Fruit fly (Drosophila melanogaster): Measurements from ENCODE around the gene PyK.
A peak's percentile ranks its signal among the peaks of the same experiment; 100 is the strongest.

The PyK gene

dm6 chr3R:22367126-22368076, at the start of gene PyK, which contains the start of gene Polr3F (continued):
- peak; percentile 13 for TF ChIP-seq gsb-n (tag; optimal IDR thresholded peaks at IDR 0.05)
- no peak for TF ChIP-seq CG8765 (GFP tag; IDR thresholded peaks at IDR 0.05)
- no peak for TF ChIP-seq CG43689 (GFP tag; IDR thresholded peaks at IDR 0.05)
- TF ChIP-seq CG16779 (GFP tag; IDR thresholded peaks at IDR 0.05): no peak
- no peak for TF ChIP-seq CG7271 (tag; optimal IDR thresholded peaks at IDR 0.05)
- no peak for TF ChIP-seq ara (GFP tag; IDR thresholded peaks at IDR 0.05)
- peak; percentile 2 for TF ChIP-seq Deaf1 (tag; optimal IDR thresholded peaks at IDR 0.05)
- TF ChIP-seq gt (GFP tag; IDR thresholded peaks at IDR 0.05): no peak
- no peak for TF ChIP-seq gcm (GFP tag; optimal IDR thresholded peaks at IDR 0.05)
- TF ChIP-seq gem (tag; optimal IDR thresholded peaks at IDR 0.05): peak; percentile 59
- TF ChIP-seq CG34422 (GFP tag; IDR thresholded peaks at IDR 0.05): 0 out of 3 replicates have a peak, but pooled peaks have one; percentile 1
- TF ChIP-seq jing (GFP tag; optimal IDR thresholded peaks at IDR 0.05): no peak
- no peak for TF ChIP-seq bbx (GFP tag; IDR thresholded peaks at IDR 0.05; ENCODE audit: partially characterized antibody)
- TF ChIP-seq CG8290 (GFP tag; optimal IDR thresholded peaks at IDR 0.05): no peak
- peak in 1 of 2 experiments; percentile 40 for TF ChIP-seq CG8290 (tag; optimal IDR thresholded peaks at IDR 0.05)
- peak; percentile 93 for TF ChIP-seq CG14710 (tag; optimal IDR thresholded peaks at IDR 0.05)
- TF ChIP-seq NC2β (GFP tag; optimal IDR thresholded peaks at IDR 0.05): no peak
- no peak for TF ChIP-seq jigr1 (GFP tag; IDR thresholded peaks at IDR 0.05)
- peak; percentile 53 for TF ChIP-seq unpg (GFP tag; optimal IDR thresholded peaks at IDR 0.05)
- no peak for TF ChIP-seq CG5180 (GFP tag; optimal IDR thresholded peaks at IDR 0.05)
- 0 out of 2 replicates have a peak, but pooled peaks have one; percentile 15 for TF ChIP-seq unc-4 (GFP tag; IDR thresholded peaks at IDR 0.05; ENCODE audit: partially characterized antibody)
- no peak for TF ChIP-seq CG5245 (GFP tag; optimal IDR thresholded peaks at IDR 0.05)
- TF ChIP-seq Sox102F (GFP tag; optimal IDR thresholded peaks at IDR 0.05): peak; percentile 30
- no peak for TF ChIP-seq CrebB (tag; optimal IDR thresholded peaks at IDR 0.05)
- no peak for TF ChIP-seq cad (GFP tag; optimal IDR thresholded peaks at IDR 0.05)
- TF ChIP-seq CG15601 (tag; optimal IDR thresholded peaks at IDR 0.05): peak; percentile 40
- TF ChIP-seq CG7987 (GFP tag; optimal IDR thresholded peaks at IDR 0.05): no peak
- TF ChIP-seq Ets97D (GFP tag; optimal IDR thresholded peaks at IDR 0.05): peak; percentile 36
- TF ChIP-seq bcd (GFP tag; optimal IDR thresholded peaks at IDR 0.05): no peak
- TF ChIP-seq lmd (GFP tag; IDR thresholded peaks at IDR 0.05): no peak
- TF ChIP-seq kah (GFP tag; optimal IDR thresholded peaks at IDR 0.05): no peak
- TF ChIP-seq crc (GFP tag; optimal IDR thresholded peaks at IDR 0.05): no peak
- TF ChIP-seq YL-1 (GFP tag; optimal IDR thresholded peaks at IDR 0.05): peak; percentile 51
- TF ChIP-seq Hand (GFP tag; optimal IDR thresholded peaks at IDR 0.05): no peak
- TF ChIP-seq CG7786 (GFP tag; optimal IDR thresholded peaks at IDR 0.05): no peak
- TF ChIP-seq CG11085 (GFP tag; IDR thresholded peaks at IDR 0.05): no peak
- no peak for TF ChIP-seq gce (GFP tag; IDR thresholded peaks at IDR 0.05)
- TF ChIP-seq Sry-δ (GFP tag; optimal IDR thresholded peaks at IDR 0.05): no peak
- no peak for TF ChIP-seq disco-r (GFP tag; optimal IDR thresholded peaks at IDR 0.05)
- no peak for TF ChIP-seq sima (GFP tag; optimal IDR thresholded peaks at IDR 0.05)
- no peak for TF ChIP-seq CG4424 (GFP tag; optimal IDR thresholded peaks at IDR 0.05)
- no peak for TF ChIP-seq ash1 (GFP tag; optimal IDR thresholded peaks at IDR 0.05)
- no peak for TF ChIP-seq CG11398 (GFP tag; optimal IDR thresholded peaks at IDR 0.05)
- TF ChIP-seq Ssrp (tag; optimal IDR thresholded peaks at IDR 0.05): no peak
- 0 out of 2 replicates have a peak, but pooled peaks have one; percentile 17 for TF ChIP-seq slbo (GFP tag; IDR thresholded peaks at IDR 0.05)
- TF ChIP-seq Lpt (GFP tag; optimal IDR thresholded peaks at IDR 0.05): no peak
- TF ChIP-seq CG1603 (tag; optimal IDR thresholded peaks at IDR 0.05): no peak
- TF ChIP-seq Usf (GFP tag; optimal IDR thresholded peaks at IDR 0.05): no peak
- TF ChIP-seq CG10431 (GFP tag; optimal IDR thresholded peaks at IDR 0.05): no peak
- TF ChIP-seq dati (GFP tag; IDR thresholded peaks at IDR 0.05): no peak

Data from whole organism, embryonic.